Fruit fly (Drosophila melanogaster) whole organism, embryonic: ENCODE data around the gene CG7789.

Experiments
- CG10209 ChIP-seq: fragments of 200-800 bp; sonication (Bioruptor generic); optimal IDR thresholded peaks from 3 replicates; lab custom pipeline; 2017; ENCODE audit warnings: missing biosample characterization, mild to moderate bottlenecking, missing genetic modification characterization, missing genetic modification reagents
- CG10267 ChIP-seq: fragments of 200-800 bp; sonication (Bioruptor generic); optimal IDR thresholded peaks from 2 replicates; lab custom pipeline; 2018; ENCODE audit warnings: missing biosample characterization, mild to moderate bottlenecking, missing genetic modification characterization, moderate library complexity
- CG12155 ChIP-seq: fragments of 200-800 bp; sonication (Bioruptor generic); optimal IDR thresholded peaks from 3 replicates; lab custom pipeline; 2016; ENCODE audit warnings: missing biosample characterization, missing genetic modification characterization
- CG12769 ChIP-seq: fragments of 200-800 bp; sonication (Bioruptor generic); optimal IDR thresholded peaks from 2 replicates; lab custom pipeline; 2019; ENCODE audit warnings: missing biosample characterization, mild to moderate bottlenecking, missing genetic modification characterization, moderate library complexity
- CG12942 ChIP-seq: fragments of 200-800 bp; sonication (Bioruptor generic); optimal IDR thresholded peaks from 3 replicates; lab custom pipeline; 2016; ENCODE audit warnings: missing biosample characterization, missing genetic modification characterization
- CG13123 ChIP-seq: fragments of 200-800 bp; sonication (Bioruptor generic); optimal IDR thresholded peaks from 2 replicates; lab custom pipeline; 2016; ENCODE audit warnings: missing biosample characterization, missing genetic modification characterization
- CG13287 ChIP-seq: fragments of 200-800 bp; sonication (Bioruptor generic); IDR thresholded peaks from 2 replicates; pipeline ENCODE4 v1.3.6; 2022; ENCODE audit warnings: missing biosample characterization, missing genetic modification characterization; ENCODE audit not compliant: partially characterized antibody
- CG14050 ChIP-seq: fragments of 200-800 bp; sonication (Bioruptor generic); IDR thresholded peaks from 3 replicates; pipeline ENCODE4 v1.3.6; 2022; ENCODE audit warnings: missing biosample characterization, missing genetic modification characterization
- CG14860 ChIP-seq: fragments of 200-800 bp; sonication (Bioruptor generic); IDR thresholded peaks from 3 replicates; pipeline ENCODE4 v1.3.6; 2022; ENCODE audit warnings: missing biosample characterization, missing genetic modification characterization; ENCODE audit not compliant: partially characterized antibody
- CG14965 ChIP-seq: fragments of 200-800 bp; sonication (Bioruptor generic); optimal IDR thresholded peaks from 2 replicates; lab custom pipeline; 2016; ENCODE audit warnings: missing biosample characterization, missing genetic modification characterization, borderline replicate concordance
- CG15011 ChIP-seq: fragments of 200-800 bp; sonication (Bioruptor generic); optimal IDR thresholded peaks from 3 replicates; lab custom pipeline; 2018; ENCODE audit warnings: missing biosample characterization, mild to moderate bottlenecking, missing genetic modification characterization
- CG15479 ChIP-seq: fragments of 200-800 bp; sonication (Bioruptor generic); optimal IDR thresholded peaks from 3 replicates; lab custom pipeline; 2019; ENCODE audit warnings: missing biosample characterization, mild to moderate bottlenecking, missing genetic modification characterization, moderate library complexity
- CG1602 ChIP-seq: fragments of 200-800 bp; sonication (Bioruptor generic); optimal IDR thresholded peaks from 3 replicates; lab custom pipeline; 2016; ENCODE audit warnings: missing biosample characterization, missing genetic modification characterization
- CG1792 ChIP-seq: fragments of 200-800 bp; sonication (Bioruptor generic); optimal IDR thresholded peaks from 2 replicates; lab custom pipeline; 2016; ENCODE audit warnings: missing biosample characterization, missing genetic modification characterization
- CG18011 ChIP-seq: fragments of 200-800 bp; sonication (Bioruptor generic); optimal IDR thresholded peaks from 2 replicates; lab custom pipeline; 2017; ENCODE audit warnings: missing biosample characterization, missing genetic modification characterization, mild to moderate bottlenecking, moderate library complexity, missing genotype
- CG8359 ChIP-seq: fragments of 200-800 bp; sonication (Bioruptor generic); optimal IDR thresholded peaks from 2 replicates; lab custom pipeline; 2017; ENCODE audit warnings: missing biosample characterization, mild to moderate bottlenecking, missing genetic modification characterization, borderline replicate concordance
- CG9797 ChIP-seq: fragments of 200-800 bp; sonication (Bioruptor generic); optimal IDR thresholded peaks from 3 replicates; lab custom pipeline; 2018; ENCODE audit warnings: missing biosample characterization, mild to moderate bottlenecking, missing genetic modification characterization
- D19A ChIP-seq: fragments of 200-800 bp; optimal IDR thresholded peaks from 3 replicates; lab custom pipeline; 2019; ENCODE audit warnings: missing biosample characterization, mild to moderate bottlenecking, missing genetic modification characterization, moderate library complexity
- Deaf1 ChIP-seq: fragments of 200-800 bp; optimal IDR thresholded peaks from 3 replicates; lab custom pipeline; 2019; ENCODE audit warnings: missing biosample characterization, mild to moderate bottlenecking, missing genetic modification characterization, moderate library complexity
- Dp ChIP-seq: fragments of 200-800 bp; sonication (Bioruptor generic); optimal IDR thresholded peaks from 2 replicates; lab custom pipeline; 2018; ENCODE audit warnings: missing biosample characterization, mild to moderate bottlenecking, missing genetic modification characterization, moderate library complexity
- Elba2 ChIP-seq: fragments of 200-800 bp; sonication (Bioruptor generic); optimal IDR thresholded peaks from 3 replicates; lab custom pipeline; 2016; ENCODE audit warnings: missing biosample characterization, missing genetic modification characterization
- Ets97D ChIP-seq: fragments of 200-800 bp; sonication (Bioruptor generic); optimal IDR thresholded peaks from 3 replicates; lab custom pipeline; 2016; ENCODE audit warnings: missing biosample characterization, missing genetic modification characterization
- Fer2 ChIP-seq: fragments of 200-800 bp; sonication (Bioruptor generic); optimal IDR thresholded peaks from 2 replicates; lab custom pipeline; 2018; ENCODE audit warnings: missing biosample characterization, mild to moderate bottlenecking, missing genetic modification characterization, moderate library complexity
- HmgD ChIP-seq: fragments of 200-800 bp; sonication (Bioruptor generic); optimal IDR thresholded peaks from 3 replicates; lab custom pipeline; 2016; ENCODE audit warnings: missing biosample characterization, missing genetic modification characterization
- Kr ChIP-seq: fragments of 200-800 bp; sonication (Bioruptor generic); optimal IDR thresholded peaks from 2 replicates; lab custom pipeline; 2017; ENCODE audit warnings: missing biosample characterization, mild to moderate bottlenecking, missing genetic modification characterization
- Mes4 ChIP-seq: fragments of 200-800 bp; sonication (Bioruptor generic); optimal IDR thresholded peaks from 2 replicates; lab custom pipeline; 2016; ENCODE audit warnings: missing biosample characterization, missing genetic modification characterization
- Poxn ChIP-seq: fragments of 200-800 bp; sonication (Bioruptor generic); IDR thresholded peaks from 2 replicates; pipeline ENCODE4 v1.3.6; 2022; ENCODE audit warnings: missing biosample characterization, missing genetic modification characterization
- Spps ChIP-seq: fragments of 200-800 bp; sonication (Bioruptor generic); optimal IDR thresholded peaks from 2 replicates; lab custom pipeline; 2018; ENCODE audit warnings: missing biosample characterization, mild to moderate bottlenecking, missing genetic modification characterization
- aop ChIP-seq: fragments of 200-800 bp; sonication (Bioruptor generic); IDR thresholded peaks from 2 replicates; pipeline ENCODE4 v1.3.6; 2022; ENCODE audit warnings: missing biosample characterization, missing genetic modification characterization
- ara ChIP-seq: fragments of 200-800 bp; sonication (Bioruptor generic); IDR thresholded peaks from 2 replicates; pipeline ENCODE4 v1.3.6; 2022; ENCODE audit warnings: missing biosample characterization, missing genetic modification characterization
- chn ChIP-seq: fragments of 200-800 bp; sonication (Bioruptor generic); optimal IDR thresholded peaks from 2 replicates; lab custom pipeline; 2016; ENCODE audit warnings: missing biosample characterization, missing genetic modification characterization
- corto ChIP-seq: fragments of 200-800 bp; sonication (Bioruptor generic); optimal IDR thresholded peaks from 2 replicates; lab custom pipeline; 2016; ENCODE audit warnings: missing biosample characterization, mild to moderate bottlenecking, missing genetic modification characterization, moderate library complexity
- croc ChIP-seq: fragments of 200-800 bp; sonication (Bioruptor generic); conservative IDR thresholded peaks from 3 replicates; pipeline ENCODE4 v1.3.6; 2022; ENCODE audit warnings: missing biosample characterization, missing genetic modification characterization
- crol ChIP-seq: fragments of 200-800 bp; sonication (Bioruptor generic); IDR thresholded peaks from 2 replicates; pipeline ENCODE4 v1.3.6; 2022; ENCODE audit warnings: missing biosample characterization, missing genetic modification characterization
- dati ChIP-seq: fragments of 200-800 bp; sonication (Bioruptor generic); IDR thresholded peaks from 2 replicates; pipeline ENCODE4 v1.3.6; 2022; ENCODE audit warnings: missing biosample characterization, missing genetic modification characterization
- grn ChIP-seq: fragments of 200-800 bp; sonication (Bioruptor generic); optimal IDR thresholded peaks from 3 replicates; lab custom pipeline; 2017; ENCODE audit warnings: missing biosample characterization, missing genetic modification characterization
- ind ChIP-seq: fragments of 200-800 bp; sonication (Bioruptor generic); optimal IDR thresholded peaks from 3 replicates; lab custom pipeline; 2016; ENCODE audit warnings: missing biosample characterization, missing genetic modification characterization
- kni ChIP-seq: fragments of 200-800 bp; sonication (Bioruptor generic); optimal IDR thresholded peaks from 3 replicates; lab custom pipeline; 2017; ENCODE audit warnings: mild to moderate bottlenecking, missing biosample characterization, missing genetic modification reagents, missing genetic modification characterization
- nerfin-2 ChIP-seq: fragments of 200-800 bp; sonication (Bioruptor generic); IDR thresholded peaks from 2 replicates; pipeline ENCODE4 v1.3.6; 2022; ENCODE audit warnings: missing biosample characterization, missing genetic modification characterization; ENCODE audit not compliant: partially characterized antibody
- pnt ChIP-seq: fragments of 200-800 bp; sonication (Bioruptor generic); optimal IDR thresholded peaks from 3 replicates; lab custom pipeline; 2016; ENCODE audit warnings: missing biosample characterization, missing genetic modification characterization
- rib ChIP-seq: fragments of 200-800 bp; sonication (Bioruptor generic); IDR thresholded peaks from 2 replicates; pipeline ENCODE4 v1.3.6; 2022; ENCODE audit warnings: missing biosample characterization, missing genetic modification characterization
- schlank ChIP-seq: fragments of 200-800 bp; sonication (Bioruptor generic); optimal IDR thresholded peaks from 2 replicates; lab custom pipeline; 2018; ENCODE audit warnings: missing biosample characterization, mild to moderate bottlenecking, missing genetic modification characterization
- seq ChIP-seq: fragments of 200-800 bp; sonication (Bioruptor generic); IDR thresholded peaks from 2 replicates; pipeline ENCODE4 v1.3.6; 2022; ENCODE audit warnings: missing biosample characterization, missing genetic modification characterization
- sima ChIP-seq: fragments of 200-800 bp; sonication (Bioruptor generic); optimal IDR thresholded peaks from 2 replicates; lab custom pipeline; 2016; ENCODE audit warnings: missing biosample characterization, missing genetic modification characterization
- sr ChIP-seq: fragments of 200-800 bp; sonication (Bioruptor generic); IDR thresholded peaks from 3 replicates; pipeline ENCODE4 v1.3.6; 2022; ENCODE audit warnings: missing biosample characterization, missing genetic modification characterization
- stc ChIP-seq: fragments of 200-800 bp; sonication (Bioruptor generic); IDR thresholded peaks from 2 replicates; pipeline ENCODE4 v1.3.6; 2022; ENCODE audit warnings: missing biosample characterization, missing genetic modification characterization
- tap ChIP-seq: fragments of 200-800 bp; optimal IDR thresholded peaks from 3 replicates; lab custom pipeline; 2019; ENCODE audit warnings: missing biosample characterization, mild to moderate bottlenecking, missing genetic modification characterization, moderate library complexity
- twi ChIP-seq: fragments of 200-800 bp; optimal IDR thresholded peaks from 2 replicates; lab custom pipeline; 2019; ENCODE audit warnings: missing biosample characterization, mild to moderate bottlenecking, missing genetic modification characterization, moderate library complexity

CG7789 gene

DNA sequence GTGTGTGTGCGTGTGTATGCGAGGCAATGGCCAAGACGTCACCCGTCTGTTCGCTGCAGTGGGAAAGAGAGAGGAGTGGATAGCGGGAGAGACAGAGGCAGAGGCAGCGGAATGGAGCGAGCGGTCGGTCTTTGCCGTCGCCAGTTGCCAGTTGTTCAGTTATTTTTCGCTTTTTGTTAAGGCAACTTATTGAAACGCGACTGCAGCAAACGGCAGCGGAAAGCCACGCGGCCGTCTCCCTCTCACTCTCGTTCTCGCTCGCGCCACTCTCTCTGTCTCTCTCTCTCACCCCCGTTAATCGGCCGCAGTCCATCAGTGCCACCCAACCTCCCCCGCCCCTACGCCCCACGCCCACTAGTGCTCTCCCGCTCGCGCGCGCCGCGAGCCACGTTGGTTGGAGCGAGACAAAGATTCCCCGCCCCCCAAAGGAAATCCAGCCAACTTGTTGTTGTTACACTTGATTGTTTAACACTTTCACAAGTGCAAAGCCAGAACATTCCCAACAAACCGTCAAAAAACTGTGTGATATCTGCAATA lies 30.1 kb upstream of the CG7789 start (continued):
- peak; percentile 6 for TF ChIP-seq CG10209
- no peak for TF ChIP-seq sima (GFP tag; lab: Kevin White, UChicago)
- TF ChIP-seq CG13287 (GFP tag; lab: Robert Waterston, UW): peak; percentile 61; the same call in 1 of the 2 replicates
- TF ChIP-seq D19A (tag; lab: Kevin White, UChicago): peak; percentile 19
- no peak for TF ChIP-seq Mes4 (GFP tag; lab: Kevin White, UChicago)

DNA sequence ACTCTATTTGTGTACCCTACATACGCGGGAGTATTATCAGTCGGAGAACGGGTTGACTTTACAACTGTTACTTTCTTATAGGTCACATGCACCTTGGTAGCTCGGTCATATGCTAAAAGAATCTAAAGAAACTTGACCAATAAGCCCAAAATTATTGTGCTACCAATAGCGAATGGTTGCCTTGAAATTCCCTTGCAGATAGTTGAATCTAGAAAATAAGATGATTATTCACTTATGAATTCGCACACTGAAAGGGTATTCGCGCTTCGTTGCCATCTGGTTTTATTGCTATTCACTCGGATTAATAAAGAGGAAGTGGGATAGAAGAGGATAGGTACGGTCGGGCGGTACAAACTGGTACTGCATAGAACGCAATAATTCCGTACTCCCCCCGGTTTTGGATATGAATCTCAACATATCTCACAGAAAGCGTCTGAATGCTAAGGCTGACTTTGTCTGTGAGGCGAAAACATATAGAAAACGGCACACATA lies 29.1 kb upstream of the CG7789 start:
- TF ChIP-seq Poxn (GFP tag; lab: Robert Waterston, UW): peak; percentile 57; the same call in 1 of the 2 replicates
- TF ChIP-seq CG1602: peak; percentile 66
- TF ChIP-seq Dp (GFP tag; lab: Kevin White, UChicago): no peak
- no peak for TF ChIP-seq CG10267 (tag; lab: Kevin White, UChicago)
- TF ChIP-seq HmgD (GFP tag; lab: Kevin White, UChicago): no peak
- TF ChIP-seq CG14860 (GFP tag; lab: Robert Waterston, UW): no peak
- no peak for TF ChIP-seq nerfin-2 (GFP tag; lab: Robert Waterston, UW)
- TF ChIP-seq twi (tag; lab: Kevin White, UChicago): peak; percentile 51
- TF ChIP-seq Kr (GFP tag; lab: Kevin White, UChicago): no peak
- TF ChIP-seq ara (GFP tag; lab: Robert Waterston, UW): peak; percentile 36; the same call in 1 of the 2 replicates
- peak; percentile 63; the same call in 2 of the 3 replicates for TF ChIP-seq CG14050 (GFP tag; lab: Robert Waterston, UW)
- no peak for TF ChIP-seq kni (GFP tag; lab: Kevin White, UChicago)
- peak; percentile 53 for TF ChIP-seq CG1792 (GFP tag; lab: Kevin White, UChicago)
- no peak for TF ChIP-seq CG9797
- TF ChIP-seq schlank (tag; lab: Kevin White, UChicago): peak; percentile 48
- no peak for TF ChIP-seq Spps (tag; lab: Kevin White, UChicago)
- TF ChIP-seq croc (GFP tag; lab: Robert Waterston, UW): peak; percentile 55; the same call in 2 of the 3 replicates
- peak; percentile 90 for TF ChIP-seq CG12769
- peak; percentile 60; the same call in 1 of the 2 replicates for TF ChIP-seq stc
- TF ChIP-seq Deaf1 (tag; lab: Kevin White, UChicago): no peak
- peak; percentile 53 for TF ChIP-seq chn
- TF ChIP-seq sr (GFP tag; lab: Robert Waterston, UW): no peak
- TF ChIP-seq seq (GFP tag; lab: Robert Waterston, UW): peak; percentile 49; the same call in 1 of the 2 replicates
- peak; percentile 47 for TF ChIP-seq CG14965 (GFP tag; lab: Kevin White, UChicago)
- no peak for TF ChIP-seq CG8359 (GFP tag; lab: Kevin White, UChicago)
- no peak for TF ChIP-seq crol (GFP tag; lab: Robert Waterston, UW)
- TF ChIP-seq dati (GFP tag; lab: Robert Waterston, UW): no peak
- TF ChIP-seq ind (GFP tag; lab: Kevin White, UChicago): peak; percentile 81
- TF ChIP-seq Elba2 (GFP tag; lab: Kevin White, UChicago): peak; percentile 67
- no peak for TF ChIP-seq CG15479 (GFP tag; lab: Kevin White, UChicago)
- TF ChIP-seq rib: peak; percentile 56
- peak; percentile 44 for TF ChIP-seq CG13123 (GFP tag; lab: Kevin White, UChicago)
- peak; percentile 56 for TF ChIP-seq pnt (GFP tag; lab: Kevin White, UChicago)
- peak; percentile 28 for TF ChIP-seq tap (tag; lab: Kevin White, UChicago)
- peak; percentile 62 for TF ChIP-seq Fer2 (tag; lab: Kevin White, UChicago)
- peak; percentile 31 for TF ChIP-seq Ets97D (GFP tag; lab: Kevin White, UChicago)
- peak; percentile 72 for TF ChIP-seq CG10209
- peak; percentile 53 for TF ChIP-seq CG12942 (GFP tag; lab: Kevin White, UChicago)
- TF ChIP-seq CG18011 (GFP tag; lab: Kevin White, UChicago): peak; percentile 25
- TF ChIP-seq CG12155 (GFP tag; lab: Kevin White, UChicago): peak; percentile 88
- TF ChIP-seq grn (GFP tag; lab: Kevin White, UChicago): peak; percentile 27
- TF ChIP-seq corto (GFP tag; lab: Kevin White, UChicago): no peak
- no peak for TF ChIP-seq aop (GFP tag; lab: Robert Waterston, UW)
- peak; percentile 55 for TF ChIP-seq CG15011
